Fruit fly (Drosophila melanogaster) whole organism, embryonic: ENCODE data around the gene CG34248.

Experiments used
- Abd-B ChIP-seq: fragments of 200-800 bp; sonication (Bioruptor generic); optimal IDR thresholded peaks from 2 replicates; lab custom pipeline; 2018; ENCODE audit warnings: missing biosample characterization, mild to moderate bottlenecking, missing genetic modification characterization, moderate library complexity
- CG10209 ChIP-seq: fragments of 200-800 bp; sonication (Bioruptor generic); optimal IDR thresholded peaks from 3 replicates; lab custom pipeline; 2017; ENCODE audit warnings: missing biosample characterization, mild to moderate bottlenecking, missing genetic modification characterization, missing genetic modification reagents
- CG12155 ChIP-seq: fragments of 200-800 bp; sonication (Bioruptor generic); optimal IDR thresholded peaks from 3 replicates; lab custom pipeline; 2016; ENCODE audit warnings: missing biosample characterization, missing genetic modification characterization
- CG12744 ChIP-seq: fragments of 200-800 bp; sonication (Bioruptor generic); optimal IDR thresholded peaks from 2 replicates; lab custom pipeline; 2016; ENCODE audit warnings: missing biosample characterization, missing genetic modification characterization
- CG13424 ChIP-seq: fragments of 200-800 bp; sonication (Bioruptor generic); optimal IDR thresholded peaks from 2 replicates; lab custom pipeline; 2019; ENCODE audit warnings: missing biosample characterization, mild to moderate bottlenecking, missing genetic modification characterization, moderate library complexity
- CG14050 ChIP-seq: fragments of 200-800 bp; sonication (Bioruptor generic); IDR thresholded peaks from 3 replicates; pipeline ENCODE4 v1.3.6; 2022; ENCODE audit warnings: missing biosample characterization, missing genetic modification characterization
- CG14860 ChIP-seq: fragments of 200-800 bp; sonication (Bioruptor generic); IDR thresholded peaks from 3 replicates; pipeline ENCODE4 v1.3.6; 2022; ENCODE audit warnings: missing biosample characterization, missing genetic modification characterization; ENCODE audit not compliant: partially characterized antibody
- CG16815 ChIP-seq: fragments of 200-800 bp; sonication (Bioruptor generic); optimal IDR thresholded peaks from 3 replicates; lab custom pipeline; 2017; ENCODE audit warnings: missing biosample characterization, mild to moderate bottlenecking, missing genetic modification characterization
- CG33557 ChIP-seq: fragments of 200-800 bp; sonication (Bioruptor generic); optimal IDR thresholded peaks from 2 replicates; lab custom pipeline; 2019; ENCODE audit warnings: missing biosample characterization, mild to moderate bottlenecking, missing genetic modification characterization, moderate library complexity
- CG3407 ChIP-seq: fragments of 200-800 bp; sonication (Bioruptor generic); optimal IDR thresholded peaks from 2 replicates; lab custom pipeline; 2018; ENCODE audit warnings: missing biosample characterization, mild to moderate bottlenecking, missing genetic modification characterization
- CG5953 ChIP-seq: fragments of 200-800 bp; sonication (Bioruptor generic); IDR thresholded peaks from 2 replicates; pipeline ENCODE4 v1.3.6; 2022; ENCODE audit warnings: missing biosample characterization, missing genetic modification characterization
- CG6175 ChIP-seq: fragments of 200-800 bp; sonication (Bioruptor generic); IDR thresholded peaks from 3 replicates; pipeline ENCODE4 v1.3.6; 2022; ENCODE audit warnings: missing biosample characterization, missing genetic modification characterization
- CG6791 ChIP-seq: fragments of 200-800 bp; sonication (Bioruptor generic); IDR thresholded peaks from 3 replicates; pipeline ENCODE4 v1.3.6; 2022; ENCODE audit warnings: missing biosample characterization, missing genetic modification characterization; ENCODE audit not compliant: partially characterized antibody
- CG7745 ChIP-seq: fragments of 200-800 bp; sonication (Bioruptor generic); optimal IDR thresholded peaks from 2 replicates; lab custom pipeline; 2018; ENCODE audit warnings: missing biosample characterization, mild to moderate bottlenecking, missing genetic modification characterization, moderate library complexity
- CG7786 ChIP-seq: fragments of 200-800 bp; sonication (Bioruptor generic); optimal IDR thresholded peaks from 2 replicates; lab custom pipeline; 2016; ENCODE audit warnings: missing biosample characterization, missing genetic modification characterization
- CG7963 ChIP-seq: fragments of 200-800 bp; sonication (Bioruptor generic); IDR thresholded peaks from 3 replicates; pipeline ENCODE4 v1.3.6; 2022; ENCODE audit warnings: missing biosample characterization, missing genetic modification characterization; ENCODE audit not compliant: partially characterized antibody
- CG9727 ChIP-seq: fragments of 200-800 bp; sonication (Bioruptor generic); optimal IDR thresholded peaks from 3 replicates; lab custom pipeline; 2017; ENCODE audit warnings: missing biosample characterization, mild to moderate bottlenecking, missing genetic modification characterization
- CG9876 ChIP-seq: fragments of 200-800 bp; sonication (Bioruptor generic); optimal IDR thresholded peaks from 2 replicates; lab custom pipeline; 2016; ENCODE audit warnings: missing biosample characterization, missing genetic modification characterization
- Camta ChIP-seq: fragments of 200-800 bp; sonication (Bioruptor generic); optimal IDR thresholded peaks from 2 replicates; lab custom pipeline; 2016; ENCODE audit warnings: missing biosample characterization, missing genetic modification characterization
- Chrac-16 ChIP-seq: fragments of 200-800 bp; sonication (Bioruptor generic); optimal IDR thresholded peaks from 3 replicates; lab custom pipeline; 2016; ENCODE audit warnings: missing biosample characterization, missing genetic modification characterization
- CoRest ChIP-seq: fragments of 200-800 bp; sonication (Bioruptor generic); optimal IDR thresholded peaks from 3 replicates; lab custom pipeline; 2018; ENCODE audit warnings: missing biosample characterization, mild to moderate bottlenecking, missing genetic modification characterization, moderate library complexity
- Ets97D ChIP-seq: fragments of 200-800 bp; sonication (Bioruptor generic); optimal IDR thresholded peaks from 3 replicates; lab custom pipeline; 2016; ENCODE audit warnings: missing biosample characterization, missing genetic modification characterization
- Gsc ChIP-seq: fragments of 200-800 bp; sonication (Bioruptor generic); IDR thresholded peaks from 2 replicates; pipeline ENCODE4 v1.3.6; 2022; ENCODE audit warnings: missing biosample characterization, missing genetic modification characterization
- Hmx ChIP-seq: fragments of 200-800 bp; sonication (Bioruptor generic); optimal IDR thresholded peaks from 2 replicates; lab custom pipeline; 2016; ENCODE audit warnings: missing biosample characterization, missing genetic modification characterization
- Mrtf ChIP-seq: fragments of 200-800 bp; sonication (Bioruptor generic); IDR thresholded peaks from 3 replicates; pipeline ENCODE4 v1.3.6; 2022; ENCODE audit warnings: missing biosample characterization, missing genetic modification characterization
- NC2α ChIP-seq: fragments of 200-800 bp; sonication (Bioruptor generic); optimal IDR thresholded peaks from 2 replicates; lab custom pipeline; 2016; ENCODE audit warnings: missing biosample characterization, missing genetic modification characterization
- Oaz ChIP-seq: fragments of 200-800 bp; sonication (Bioruptor generic); IDR thresholded peaks from 2 replicates; pipeline ENCODE4 v1.3.6; 2022; ENCODE audit warnings: missing biosample characterization, missing genetic modification characterization
- Taf1 ChIP-seq: fragments of 200-800 bp; sonication (Bioruptor generic); IDR thresholded peaks from 2 replicates; pipeline ENCODE4 v1.3.6; 2022; ENCODE audit warnings: missing biosample characterization, missing genetic modification characterization
- Vsx1 ChIP-seq: fragments of 200-800 bp; sonication (Bioruptor generic); optimal IDR thresholded peaks from 2 replicates; lab custom pipeline; 2017; ENCODE audit warnings: missing biosample characterization, mild to moderate bottlenecking, missing genetic modification characterization, missing genetic modification reagents
- abd-A ChIP-seq: fragments of 200-800 bp; sonication (Bioruptor generic); optimal IDR thresholded peaks from 3 replicates; lab custom pipeline; 2019; ENCODE audit warnings: missing biosample characterization, mild to moderate bottlenecking, missing genetic modification characterization, moderate library complexity
- cg ChIP-seq: fragments of 200-800 bp; sonication (Bioruptor generic); optimal IDR thresholded peaks from 3 replicates; lab custom pipeline; 2019; ENCODE audit warnings: missing biosample characterization, mild to moderate bottlenecking, missing genetic modification characterization, moderate library complexity
- chif ChIP-seq, 2 experiments: fragments of 200-800 bp; sonication (Bioruptor generic); optimal IDR thresholded peaks; 3 replicates each; lab custom pipeline; 2016; ENCODE audit warnings: missing biosample characterization in 2 of 2, missing genetic modification characterization in 2 of 2
- corto ChIP-seq: fragments of 200-800 bp; sonication (Bioruptor generic); optimal IDR thresholded peaks from 2 replicates; lab custom pipeline; 2016; ENCODE audit warnings: missing biosample characterization, mild to moderate bottlenecking, missing genetic modification characterization, moderate library complexity
- croc ChIP-seq: fragments of 200-800 bp; sonication (Bioruptor generic); conservative IDR thresholded peaks from 3 replicates; pipeline ENCODE4 v1.3.6; 2022; ENCODE audit warnings: missing biosample characterization, missing genetic modification characterization
- cwo ChIP-seq: fragments of 200-800 bp; sonication (Bioruptor generic); optimal IDR thresholded peaks from 3 replicates; lab custom pipeline; 2017; ENCODE audit warnings: missing biosample characterization, missing genetic modification characterization, mild to moderate bottlenecking, moderate library complexity, missing genetic modification reagents
- dmrt11E ChIP-seq: fragments of 200-800 bp; sonication (Bioruptor generic); optimal IDR thresholded peaks from 3 replicates; lab custom pipeline; 2018; ENCODE audit warnings: missing biosample characterization, mild to moderate bottlenecking, missing genetic modification characterization, moderate library complexity
- dmrt99B ChIP-seq: fragments of 200-800 bp; sonication (Bioruptor generic); optimal IDR thresholded peaks from 2 replicates; lab custom pipeline; 2018; ENCODE audit warnings: missing biosample characterization, mild to moderate bottlenecking, missing genetic modification characterization, moderate library complexity
- fu2 ChIP-seq: fragments of 200-800 bp; sonication (Bioruptor generic); optimal IDR thresholded peaks from 2 replicates; lab custom pipeline; 2016; ENCODE audit warnings: missing biosample characterization, missing genetic modification characterization
- gcm ChIP-seq: fragments of 200-800 bp; sonication (Bioruptor generic); optimal IDR thresholded peaks from 2 replicates; lab custom pipeline; 2019; ENCODE audit warnings: missing biosample characterization, mild to moderate bottlenecking, missing genetic modification characterization, moderate library complexity
- insv ChIP-seq, 2 experiments: fragments of 200-800 bp; sonication (Bioruptor generic); optimal IDR thresholded peaks; 3 replicates each; lab custom pipeline; 2016 to 2018; ENCODE audit warnings: missing biosample characterization in 2 of 2, missing genetic modification characterization in 2 of 2
- lov ChIP-seq, 2 experiments: fragments of 200-800 bp in 1 of 2; fragments of >200 bp in 1 of 2; sonication (Bioruptor generic) in 1 of 2; IDR thresholded peaks in 1 of 2; optimal IDR thresholded peaks in 1 of 2; 2 replicates in 1 of 2; 3 replicates in 1 of 2; pipeline versions ENCODE4 v1.3.6 to Lab custom; 2017 to 2022; ENCODE audit warnings: missing biosample characterization in 1 of 2, missing genetic modification characterization in 1 of 2
- pan ChIP-seq, 4 experiments: fragments of >200 bp in 3 of 4; fragments of 200-800 bp in 1 of 4; sonication (Bioruptor generic) in 1 of 4; optimal IDR thresholded peaks in 3 of 4; IDR thresholded peaks in 1 of 4; 2 replicates each; pipeline versions ENCODE4 v1.3.6 to Lab custom; 2017 to 2022; ENCODE audit warnings: missing biosample characterization in 2 of 4, missing genetic modification characterization in 2 of 4, mixed read lengths in 1 of 4
- pfk ChIP-seq: fragments of 200-800 bp; sonication (Bioruptor generic); optimal IDR thresholded peaks from 2 replicates; lab custom pipeline; 2018; ENCODE audit warnings: missing biosample characterization, mild to moderate bottlenecking, missing genetic modification characterization, moderate library complexity
- rib ChIP-seq: fragments of 200-800 bp; sonication (Bioruptor generic); IDR thresholded peaks from 2 replicates; pipeline ENCODE4 v1.3.6; 2022; ENCODE audit warnings: missing biosample characterization, missing genetic modification characterization
- seq ChIP-seq: fragments of 200-800 bp; sonication (Bioruptor generic); IDR thresholded peaks from 2 replicates; pipeline ENCODE4 v1.3.6; 2022; ENCODE audit warnings: missing biosample characterization, missing genetic modification characterization
- sim ChIP-seq: fragments of 200-800 bp; sonication (Bioruptor generic); IDR thresholded peaks from 2 replicates; pipeline ENCODE4 v1.3.6; 2022; ENCODE audit warnings: missing biosample characterization, missing genetic modification characterization
- so ChIP-seq: fragments of 200-800 bp; sonication (Bioruptor generic); IDR thresholded peaks from 3 replicates; pipeline ENCODE4 v1.3.6; 2022; ENCODE audit warnings: missing biosample characterization, missing genetic modification characterization
- trem ChIP-seq: fragments of 200-800 bp; optimal IDR thresholded peaks from 3 replicates; lab custom pipeline; 2019; ENCODE audit warnings: missing biosample characterization, mild to moderate bottlenecking, missing genetic modification characterization, moderate library complexity
- tup ChIP-seq: fragments of 200-800 bp; sonication (Bioruptor generic); optimal IDR thresholded peaks from 2 replicates; lab custom pipeline; 2016; ENCODE audit warnings: missing biosample characterization, mild to moderate bottlenecking, missing genetic modification characterization, moderate library complexity
- vvl ChIP-seq: fragments of 200-800 bp; sonication (Bioruptor generic); IDR thresholded peaks from 2 replicates; pipeline ENCODE4 v1.3.6; 2022; ENCODE audit warnings: missing biosample characterization, missing genetic modification characterization

Gene CG34248

DNA sequence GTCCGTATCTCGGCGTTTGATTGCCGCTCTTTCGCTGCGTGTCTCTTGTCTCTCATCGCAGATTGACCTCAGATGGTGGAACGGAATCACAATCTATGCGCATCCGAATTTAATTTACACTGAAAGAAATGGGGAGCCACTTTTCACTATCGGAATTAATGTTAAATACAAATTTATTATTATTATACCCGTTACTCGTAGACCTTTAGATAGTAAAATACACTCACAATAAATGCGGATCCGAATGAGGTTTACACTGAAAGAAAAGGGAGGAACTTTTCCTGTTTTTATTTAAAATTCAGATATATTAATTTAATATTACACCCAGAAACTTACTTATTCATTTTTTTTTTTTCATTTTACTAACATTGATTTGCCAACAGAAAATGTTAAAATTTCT, 18.4 kb upstream of the CG34248 start (continued):
- TF ChIP-seq lov (optimal IDR thresholded peaks at IDR 0.05; lab: Kevin White, UChicago) (no peak), lov (GFP tag; IDR thresholded peaks at IDR 0.05; lab: Robert Waterston, UW) (no peak), CG6175 (GFP tag; lab: Robert Waterston, UW) (no peak), CG6791 (GFP tag; lab: Robert Waterston, UW) (no peak), corto (no peak), Camta (GFP tag; lab: Kevin White, UChicago) (no peak), so (GFP tag; lab: Robert Waterston, UW) (peak; percentile 58; the same call in 2 of the 3 replicates), dmrt11E (tag; lab: Kevin White, UChicago) (no peak), cwo (GFP tag; lab: Kevin White, UChicago) (no peak), Chrac-16 (GFP tag; lab: Kevin White, UChicago) (peak; percentile 9), Taf1 (GFP tag; lab: Robert Waterston, UW) (no peak), gcm (GFP tag; lab: Kevin White, UChicago) (no peak), CG9727 (no peak), NC2α (no peak), seq (GFP tag; lab: Robert Waterston, UW) (peak; percentile 73), dmrt99B (tag; lab: Kevin White, UChicago) (peak; percentile 43), fu2 (GFP tag; lab: Kevin White, UChicago) (no peak), Abd-B (GFP tag; lab: Kevin White, UChicago) (no peak), CG12744 (no peak), Mrtf (no peak), CG7963 (no peak), Vsx1 (GFP tag; lab: Kevin White, UChicago) (no peak), tup (GFP tag; lab: Kevin White, UChicago) (no peak), insv (GFP tag; optimal IDR thresholded peaks at IDR 0.05; lab: Kevin White, UChicago) (no peak), pan (optimal IDR thresholded peaks at IDR 0.05; lab: Kevin White, UChicago) (no peak), pan (GFP tag; optimal IDR thresholded peaks at IDR 0.05 in 1 of 2, IDR thresholded peaks at IDR 0.05 in 1 of 2) (peak in 1 of 2 experiments; percentile 37), CG7745 (no peak), CG12155 (GFP tag; lab: Kevin White, UChicago) (peak; percentile 3), sim (GFP tag; lab: Robert Waterston, UW) (no peak), CG33557 (GFP tag; lab: Kevin White, UChicago) (no peak), pfk (GFP tag; lab: Kevin White, UChicago) (no peak), CG9876 (no peak), CG14860 (GFP tag; lab: Robert Waterston, UW) (no peak), CG14050 (GFP tag; lab: Robert Waterston, UW) (no peak), chif (GFP tag; optimal IDR thresholded peaks at IDR 0.05; lab: Kevin White, UChicago) (no peak), rib (no peak), Gsc (GFP tag; lab: Robert Waterston, UW) (no peak), CG13424 (peak; percentile 41), CG5953 (GFP tag; lab: Robert Waterston, UW) (no peak), trem (no peak), Oaz (no peak), CG10209 (GFP tag; lab: Kevin White, UChicago) (peak; percentile 23), cg (GFP tag; lab: Kevin White, UChicago) (no peak), Ets97D (GFP tag; lab: Kevin White, UChicago) (no peak), Hmx (GFP tag; lab: Kevin White, UChicago) (no peak), CG16815 (GFP tag; lab: Kevin White, UChicago) (no peak), croc (GFP tag; lab: Robert Waterston, UW) (no peak), abd-A (no peak), CG3407 (GFP tag; lab: Kevin White, UChicago) (no peak), CG7786 (GFP tag; lab: Kevin White, UChicago) (no peak), vvl (GFP tag; lab: Robert Waterston, UW) (peak; percentile 40; the same call in 1 of the 2 replicates), CoRest (tag; lab: Kevin White, UChicago) (peak; percentile 20)
